Fruit fly (Drosophila melanogaster) whole organism, prepupa: ENCODE measurements around the gene Wdfy2.

ENCODE experiments used
- CG10669 ChIP-seq: fragments of 200-800 bp; sonication (Bioruptor generic); optimal IDR thresholded peaks from 3 replicates; lab custom pipeline; 2018; ENCODE audit warnings: missing biosample characterization, mild to moderate bottlenecking, missing genetic modification characterization, moderate library complexity
- CG15336 ChIP-seq: fragments of 200-800 bp; sonication (Bioruptor generic); IDR thresholded peaks from 2 replicates; pipeline ENCODE4 v1.3.6; 2022; ENCODE audit warnings: missing biosample characterization, missing genetic modification characterization
- CG6276 ChIP-seq: fragments of 200-800 bp; sonication (Bioruptor generic); optimal IDR thresholded peaks from 2 replicates; lab custom pipeline; 2017; ENCODE audit warnings: missing biosample characterization, mild to moderate bottlenecking, missing genetic modification characterization
- CG6808 ChIP-seq: fragments of 200-800 bp; sonication (Bioruptor generic); optimal IDR thresholded peaks from 3 replicates; lab custom pipeline; 2017; ENCODE audit warnings: missing biosample characterization, missing genetic modification characterization, mild to moderate bottlenecking, moderate library complexity, missing genetic modification reagents
- Hr39 ChIP-seq: fragments of 200-800 bp; sonication (Bioruptor generic); optimal IDR thresholded peaks from 2 replicates; lab custom pipeline; 2016; ENCODE audit warnings: missing biosample characterization, missing genetic modification characterization
- Sox102F ChIP-seq: fragments of 200-800 bp; sonication (Bioruptor generic); optimal IDR thresholded peaks from 2 replicates; lab custom pipeline; 2016; ENCODE audit warnings: missing biosample characterization, mild to moderate bottlenecking, missing genetic modification characterization
- eg ChIP-seq: fragments of 200-800 bp; sonication (Bioruptor generic); IDR thresholded peaks from 3 replicates; pipeline ENCODE4 v1.3.6; 2022; ENCODE audit warnings: missing biosample characterization, missing genetic modification characterization
- salr ChIP-seq, 2 experiments: fragments of 200-800 bp; sonication (Bioruptor generic); optimal IDR thresholded peaks; 3 replicates each; lab custom pipeline; 2016 to 2018; ENCODE audit warnings: missing biosample characterization in 2 of 2, missing genetic modification characterization in 2 of 2, mild to moderate bottlenecking in 1 of 2
- ss ChIP-seq, 2 experiments: fragments of 200-800 bp; sonication (Bioruptor generic); optimal IDR thresholded peaks; 2 replicates in 1 of 2; 3 replicates in 1 of 2; lab custom pipeline; 2017 to 2018; ENCODE audit warnings: mild to moderate bottlenecking in 2 of 2, missing biosample characterization in 2 of 2, missing genetic modification characterization in 2 of 2, moderate library complexity in 1 of 2
- svp ChIP-seq: fragments of 200-800 bp; sonication (Bioruptor generic); peaks from one replicate; lab custom pipeline; 2016; ENCODE audit warnings: missing biosample characterization, missing genetic modification characterization
- vri ChIP-seq: fragments of 200-800 bp; sonication (Bioruptor generic); optimal IDR thresholded peaks from 3 replicates; lab custom pipeline; 2016; ENCODE audit warnings: missing biosample characterization, mild to moderate bottlenecking, missing genetic modification characterization

dm6 chr2L:10396877-10397587, 26.1 kb upstream of the Wdfy2 start:
- TF ChIP-seq CG6808 (GFP tag; lab: Kevin White, UChicago) (no peak), Sox102F (no peak), CG6276 (no peak), svp (no peak), CG15336 (GFP tag; lab: Robert Waterston, UW) (no peak), vri (GFP tag; lab: Kevin White, UChicago) (peak; percentile 50), CG10669 (no peak), Hr39 (GFP tag; lab: Kevin White, UChicago) (no peak), salr (GFP tag; optimal IDR thresholded peaks at IDR 0.05; lab: Kevin White, UChicago) (no peak), ss (GFP tag; optimal IDR thresholded peaks at IDR 0.05; lab: Kevin White, UChicago) (peak in 1 of 2 experiments; percentile 72), eg (GFP tag; lab: Robert Waterston, UW) (no peak)
